Worm (Caenorhabditis elegans) whole organism, early embryonic: ENCODE measurements around the gene mocs-1.

ENCODE experiments used
- B0310.2 ChIP-seq: sonication (generic microtip); optimal IDR thresholded peaks from 2 replicates; lab custom pipeline; 2016; ENCODE audit warnings: mild to moderate bottlenecking, missing genetic modification characterization, missing compliant biosample characterization
- F13C5.2 ChIP-seq: sonication (generic microtip); optimal IDR thresholded peaks from 2 replicates; lab custom pipeline; 2017; ENCODE audit warnings: mild to moderate bottlenecking, missing genetic modification characterization, inconsistent platforms, missing compliant biosample characterization
- aly-1 ChIP-seq: sonication (generic microtip); optimal IDR thresholded peaks from 2 replicates; lab custom pipeline; 2016; ENCODE audit warnings: missing genetic modification characterization, missing compliant biosample characterization
- ama-1 ChIP-seq: fragments of 150-350 bp; optimal IDR thresholded peaks from 2 replicates; lab custom pipeline; 2014
- ceh-13 ChIP-seq: fragments of 200-800 bp; sonication (Bioruptor generic); optimal IDR thresholded peaks from 2 replicates; lab custom pipeline; 2018; ENCODE audit warnings: mild to moderate bottlenecking, missing genetic modification characterization, missing compliant biosample characterization
- ceh-36 ChIP-seq: sonication (generic microtip); optimal IDR thresholded peaks from 2 replicates; lab custom pipeline; 2016; ENCODE audit warnings: missing genetic modification characterization, inconsistent platforms, missing compliant biosample characterization
- ets-7 ChIP-seq: sonication (generic microtip); optimal IDR thresholded peaks from 2 replicates; lab custom pipeline; 2016; ENCODE audit warnings: missing genotype, missing genetic modification characterization, missing compliant biosample characterization
- flt-1 ChIP-seq: fragments of 200-800 bp; sonication (Bioruptor generic); IDR thresholded peaks from 2 replicates; pipeline ENCODE4 v1.3.6; 2022; ENCODE audit warnings: missing genetic modification characterization, missing compliant biosample characterization
- hmbx-1 ChIP-seq: sonication (generic microtip); optimal IDR thresholded peaks from 2 replicates; lab custom pipeline; 2016; ENCODE audit warnings: mild to moderate bottlenecking, missing genetic modification characterization, missing compliant biosample characterization
- hmg-4 ChIP-seq: fragments of 200-800 bp; sonication (Bioruptor generic); optimal IDR thresholded peaks from 2 replicates; lab custom pipeline; 2018; ENCODE audit warnings: mild to moderate bottlenecking, missing genetic modification characterization, missing compliant biosample characterization
- hnd-1 ChIP-seq: sonication (generic microtip); optimal IDR thresholded peaks from 2 replicates; lab custom pipeline; 2016; ENCODE audit warnings: missing genetic modification characterization, missing compliant biosample characterization
- pes-1 ChIP-seq: fragments of 200-800 bp; sonication (Bioruptor generic); IDR thresholded peaks from 2 replicates; pipeline ENCODE4 v1.3.6; 2022; ENCODE audit warnings: missing genetic modification reagents, missing genetic modification characterization, missing compliant biosample characterization
- scrt-1 ChIP-seq: fragments of 200-800 bp; sonication (Bioruptor generic); IDR thresholded peaks from 2 replicates; pipeline ENCODE4 v1.3.6; 2022; ENCODE audit warnings: missing genetic modification characterization, missing compliant biosample characterization
- sea-1 ChIP-seq: fragments of 200-800 bp; sonication (Bioruptor generic); conservative IDR thresholded peaks from 2 replicates; pipeline ENCODE4 v1.3.6; 2022; ENCODE audit warnings: missing genetic modification characterization, missing compliant biosample characterization
- tbx-11 ChIP-seq: fragments of 200-800 bp; sonication (Bioruptor generic); IDR thresholded peaks from 2 replicates; pipeline ENCODE4 v1.3.6; 2022; ENCODE audit warnings: missing genetic modification characterization, missing compliant biosample characterization
- tbx-37 ChIP-seq: fragments of 200-800 bp; sonication (Bioruptor generic); conservative IDR thresholded peaks from 2 replicates; pipeline ENCODE4 v1.3.6; 2022; ENCODE audit warnings: missing genetic modification reagents, missing genetic modification characterization, missing compliant biosample characterization
- tra-4 ChIP-seq: sonication (generic microtip); optimal IDR thresholded peaks from 2 replicates; lab custom pipeline; 2017; ENCODE audit warnings: missing genetic modification characterization, missing compliant biosample characterization

Gene mocs-1

DNA sequence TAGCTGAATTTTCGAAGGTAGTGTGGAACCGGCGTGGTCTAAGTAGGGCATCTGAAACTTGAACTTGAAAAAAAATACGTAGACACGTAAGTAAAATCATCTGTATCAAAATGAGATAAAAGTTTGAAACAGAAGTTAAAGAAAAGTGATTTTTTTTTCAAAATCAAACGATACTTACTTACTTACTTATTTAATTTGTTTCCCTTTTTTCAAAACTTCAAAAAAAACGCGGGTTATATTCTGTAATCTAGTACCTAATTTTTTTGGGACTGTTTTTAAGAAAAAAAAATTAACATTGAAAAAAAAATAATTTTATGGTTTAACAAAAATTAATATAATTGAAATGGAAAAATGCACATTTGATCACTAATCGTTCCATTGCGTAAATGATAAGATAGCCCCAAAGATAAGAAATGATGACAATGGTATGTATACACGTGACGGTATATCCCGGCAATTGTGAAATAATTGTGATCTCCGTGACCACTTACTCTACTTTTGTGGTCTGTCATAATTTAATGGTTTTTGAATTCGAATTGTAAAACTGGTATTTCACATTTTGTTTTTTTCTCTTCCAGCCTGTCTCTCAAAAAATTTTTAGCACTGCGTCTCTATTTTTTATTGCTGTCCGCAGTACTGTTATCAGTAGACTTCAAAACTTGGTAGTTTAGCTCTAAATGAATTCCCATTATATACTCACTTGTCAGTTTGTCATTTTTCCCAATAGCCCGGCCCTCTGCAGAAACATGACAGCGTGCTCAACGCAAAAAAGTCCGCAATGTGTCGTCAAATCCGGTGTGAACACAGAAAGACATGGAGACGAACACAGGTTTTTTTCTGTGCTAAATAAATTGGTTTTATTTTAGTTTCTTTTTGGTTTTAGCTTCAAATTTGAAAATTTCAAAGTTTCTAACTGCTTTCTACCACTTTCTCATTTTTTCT is at the start of gene mocs-1:
Gene mocs-1 (minus strand): TSS at position 51 of the 942 bp plus-strand sequence.
- TF ChIP-seq sea-1 (GFP tag; lab: Robert Waterston, UW) = no peak
- TF ChIP-seq ets-7 (tag; lab: Kevin White, UChicago) = no peak
- TF ChIP-seq F13C5.2 = no peak
- no peak for TF ChIP-seq hmg-4
- TF ChIP-seq hnd-1 (tag; lab: Kevin White, UChicago) = no peak
- TF ChIP-seq aly-1 (tag; lab: Kevin White, UChicago) = no peak
- no peak for TF ChIP-seq pes-1 (GFP tag; lab: Robert Waterston, UW)
- TF ChIP-seq tbx-37 (GFP tag; lab: Robert Waterston, UW) = no peak
- TF ChIP-seq flt-1 (GFP tag; lab: Robert Waterston, UW) = no peak

ce11 chrX:15487806-15488205 is 47.2 kb upstream of the mocs-1 start, which contains the start of gene H13N06.2:
Gene H13N06.2, plus strand, starts transcription at chrX:15488106.
- no peak for TF ChIP-seq tbx-11 (GFP tag; lab: Robert Waterston, UW)
- TF ChIP-seq tbx-37 (GFP tag; lab: Robert Waterston, UW) = no peak
- no peak for TF ChIP-seq aly-1 (tag; lab: Kevin White, UChicago)
- no peak for TF ChIP-seq hmbx-1 (tag; lab: Kevin White, UChicago)
- TF ChIP-seq ets-7 (tag; lab: Kevin White, UChicago) = no peak
- no peak for TF ChIP-seq F13C5.2
- no peak for TF ChIP-seq ceh-13
- TF ChIP-seq hnd-1 (tag; lab: Kevin White, UChicago) = no peak
- TF ChIP-seq flt-1 (GFP tag; lab: Robert Waterston, UW) = no peak
- no peak for TF ChIP-seq tra-4 (tag; lab: Kevin White, UChicago)
- no peak for TF ChIP-seq ceh-36 (tag; lab: Kevin White, UChicago)
- no peak for TF ChIP-seq scrt-1 (GFP tag; lab: Robert Waterston, UW)
- TF ChIP-seq B0310.2 (tag; lab: Kevin White, UChicago) = no peak
- TF ChIP-seq ama-1 = no peak
- no peak for TF ChIP-seq sea-1 (GFP tag; lab: Robert Waterston, UW)
- no peak for TF ChIP-seq pes-1 (GFP tag; lab: Robert Waterston, UW)

DNA sequence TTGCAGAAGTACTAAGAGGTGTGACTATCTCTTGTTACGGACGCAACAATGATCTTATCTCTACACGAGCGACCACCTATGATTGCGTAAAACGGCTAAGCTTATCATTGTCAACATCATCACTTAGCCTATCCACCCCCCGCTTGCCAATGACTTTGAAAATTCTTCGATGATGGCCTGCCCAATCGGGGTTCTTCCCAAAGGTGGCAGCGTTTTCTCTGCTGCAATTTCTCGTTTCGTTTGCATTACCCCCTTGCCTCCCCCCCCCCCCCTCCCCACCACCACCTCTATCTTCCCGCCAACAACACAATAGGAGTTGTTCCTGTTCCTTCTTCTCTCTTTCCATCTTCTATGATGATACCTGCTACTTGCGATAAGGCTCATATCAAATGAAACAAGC is 46.6 kb upstream of the mocs-1 start:
- no peak for TF ChIP-seq F13C5.2
- no peak for TF ChIP-seq tra-4 (tag; lab: Kevin White, UChicago)
- TF ChIP-seq B0310.2 (tag; lab: Kevin White, UChicago) = no peak
- TF ChIP-seq hmbx-1 (tag; lab: Kevin White, UChicago) = no peak
- TF ChIP-seq tbx-11 (GFP tag; lab: Robert Waterston, UW) = no peak
- TF ChIP-seq scrt-1 (GFP tag; lab: Robert Waterston, UW) = no peak
- TF ChIP-seq ets-7 (tag; lab: Kevin White, UChicago) = no peak
- no peak for TF ChIP-seq sea-1 (GFP tag; lab: Robert Waterston, UW)
- TF ChIP-seq aly-1 (tag; lab: Kevin White, UChicago) = no peak
- TF ChIP-seq pes-1 (GFP tag; lab: Robert Waterston, UW) = no peak

- TF ChIP-seq ama-1 = no peak
- no peak for TF ChIP-seq pes-1 (GFP tag; lab: Robert Waterston, UW)
- no peak for TF ChIP-seq ets-7 (tag; lab: Kevin White, UChicago)
- no peak for TF ChIP-seq F13C5.2
Measured at ce11 chrX:15485262-15485661, 44.7 kb upstream of the mocs-1 start.

DNA sequence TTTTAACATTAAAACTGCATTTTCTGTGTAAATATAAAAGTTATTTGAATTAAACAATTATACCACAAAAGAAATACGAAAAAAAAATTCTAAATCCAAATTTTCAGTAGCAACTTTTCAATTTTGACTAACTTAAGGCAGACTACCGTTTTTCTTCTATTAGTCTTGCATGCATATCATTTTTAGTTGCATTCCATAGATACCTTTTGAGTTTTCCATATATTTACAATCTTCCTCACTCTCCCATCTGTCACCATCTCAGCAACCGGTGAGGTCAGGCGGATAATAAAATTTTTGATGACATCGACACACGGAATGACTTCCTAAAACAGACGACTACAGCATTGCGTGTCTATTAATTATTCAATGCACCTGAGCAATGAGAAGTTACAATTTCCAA is 38.1 kb upstream of the mocs-1 start, which contains the start of gene gcy-36:
Gene gcy-36 (plus strand): TSS at position 301 of the 400 bp plus-strand sequence.
- TF ChIP-seq ets-7 (tag; lab: Kevin White, UChicago) = no peak

ce11 chrX:15477309-15477708 is 36.7 kb upstream of the mocs-1 start, which contains the start of gene exc-1:
Gene exc-1, minus strand, starts transcription at chrX:15477409.
- TF ChIP-seq sea-1 (GFP tag; lab: Robert Waterston, UW) (no peak), ets-7 (tag; lab: Kevin White, UChicago) (no peak), ceh-36 (tag; lab: Kevin White, UChicago) (no peak), aly-1 (tag; lab: Kevin White, UChicago) (no peak), F13C5.2 (no peak), ama-1 (no peak)

ce11 chrX:15469957-15470548 is 29.5 kb upstream of the mocs-1 start:
- TF ChIP-seq sea-1 (GFP tag; lab: Robert Waterston, UW) (no peak), ama-1 (no peak), hnd-1 (tag; lab: Kevin White, UChicago) (no peak), pes-1 (GFP tag; lab: Robert Waterston, UW) (no peak), tra-4 (tag; lab: Kevin White, UChicago) (no peak), tbx-37 (GFP tag; lab: Robert Waterston, UW) (no peak), hmbx-1 (tag; lab: Kevin White, UChicago) (no peak), ets-7 (tag; lab: Kevin White, UChicago) (no peak), hmg-4 (no peak), ceh-13 (no peak), tbx-11 (GFP tag; lab: Robert Waterston, UW) (no peak), flt-1 (GFP tag; lab: Robert Waterston, UW) (no peak), scrt-1 (GFP tag; lab: Robert Waterston, UW) (no peak), ceh-36 (tag; lab: Kevin White, UChicago) (no peak), B0310.2 (tag; lab: Kevin White, UChicago) (no peak)
